Fruit fly (Drosophila melanogaster) whole organism, embryonic: ENCODE measurements around the gene CG10413.

Source experiments
- Atf6 ChIP-seq: fragments of 200-800 bp; sonication (Bioruptor generic); IDR thresholded peaks from 2 replicates; pipeline ENCODE4 v1.3.6; 2022; ENCODE audit warnings: missing biosample characterization, missing genetic modification characterization
- B-H2 ChIP-seq: fragments of 200-800 bp; sonication (Bioruptor generic); optimal IDR thresholded peaks from 2 replicates; lab custom pipeline; 2018; ENCODE audit warnings: missing biosample characterization, mild to moderate bottlenecking, missing genetic modification characterization
- CG11093 ChIP-seq: fragments of 200-800 bp; sonication (Bioruptor generic); IDR thresholded peaks from 3 replicates; pipeline ENCODE4 v1.3.6; 2022; ENCODE audit warnings: missing biosample characterization, missing genetic modification characterization
- CG11247 ChIP-seq: fragments of 200-800 bp; sonication (Bioruptor generic); IDR thresholded peaks from 2 replicates; pipeline ENCODE4 v1.3.6; 2022; ENCODE audit warnings: missing biosample characterization, missing genetic modification characterization
- CG12155 ChIP-seq: fragments of 200-800 bp; sonication (Bioruptor generic); optimal IDR thresholded peaks from 3 replicates; lab custom pipeline; 2016; ENCODE audit warnings: missing biosample characterization, missing genetic modification characterization
- CG13424 ChIP-seq: fragments of 200-800 bp; sonication (Bioruptor generic); optimal IDR thresholded peaks from 2 replicates; lab custom pipeline; 2019; ENCODE audit warnings: missing biosample characterization, mild to moderate bottlenecking, missing genetic modification characterization, moderate library complexity
- CG15269 ChIP-seq: fragments of 200-800 bp; sonication (Bioruptor generic); optimal IDR thresholded peaks from 2 replicates; lab custom pipeline; 2018; ENCODE audit warnings: missing biosample characterization, mild to moderate bottlenecking, missing genetic modification characterization, moderate library complexity
- CG17361 ChIP-seq: fragments of 200-800 bp; sonication (Bioruptor generic); IDR thresholded peaks from 3 replicates; pipeline ENCODE4 v1.3.6; 2022; ENCODE audit warnings: missing biosample characterization, missing genetic modification characterization
- CG17385 ChIP-seq: fragments of 200-800 bp; sonication (Bioruptor generic); optimal IDR thresholded peaks from 3 replicates; lab custom pipeline; 2018; ENCODE audit warnings: missing biosample characterization, mild to moderate bottlenecking, missing genetic modification characterization
- CG17829 ChIP-seq: fragments of 200-800 bp; optimal IDR thresholded peaks from 2 replicates; lab custom pipeline; 2019; ENCODE audit warnings: missing biosample characterization, mild to moderate bottlenecking, missing genetic modification characterization, moderate library complexity
- CG2199 ChIP-seq: fragments of 200-800 bp; sonication (Bioruptor generic); IDR thresholded peaks from 3 replicates; pipeline ENCODE4 v1.3.6; 2022; ENCODE audit warnings: missing biosample characterization, missing genetic modification characterization
- CG2678 ChIP-seq: fragments of 200-800 bp; sonication (Bioruptor generic); optimal IDR thresholded peaks from 3 replicates; lab custom pipeline; 2019; ENCODE audit warnings: missing biosample characterization, mild to moderate bottlenecking, missing genetic modification characterization, moderate library complexity
- CG30431 ChIP-seq: fragments of 200-800 bp; sonication (Bioruptor generic); optimal IDR thresholded peaks from 2 replicates; lab custom pipeline; 2017; ENCODE audit warnings: missing biosample characterization, missing genetic modification characterization
- CG3163 ChIP-seq: fragments of 200-800 bp; sonication (Bioruptor generic); optimal IDR thresholded peaks from 3 replicates; lab custom pipeline; 2016; ENCODE audit warnings: missing biosample characterization, missing genetic modification characterization
- CG34224 ChIP-seq: fragments of 200-800 bp; sonication (Bioruptor generic); IDR thresholded peaks from 3 replicates; pipeline ENCODE4 v1.3.6; 2022; ENCODE audit warnings: missing biosample characterization, missing genetic modification characterization; ENCODE audit not compliant: partially characterized antibody
- CG34376 ChIP-seq: fragments of 200-800 bp; sonication (Bioruptor generic); optimal IDR thresholded peaks from 2 replicates; lab custom pipeline; 2018; ENCODE audit warnings: missing biosample characterization, mild to moderate bottlenecking, missing genetic modification characterization
- CG34422 ChIP-seq: fragments of 200-800 bp; sonication (Bioruptor generic); IDR thresholded peaks from 3 replicates; pipeline ENCODE4 v1.3.6; 2022; ENCODE audit warnings: missing biosample characterization, missing genetic modification characterization
- CG4282 ChIP-seq: fragments of 200-800 bp; sonication (Bioruptor generic); optimal IDR thresholded peaks from 2 replicates; lab custom pipeline; 2016; ENCODE audit warnings: missing biosample characterization, missing genetic modification characterization
- CG6689 ChIP-seq: fragments of 200-800 bp; sonication (Bioruptor generic); IDR thresholded peaks from 2 replicates; pipeline ENCODE4 v1.3.6; 2022; ENCODE audit warnings: missing biosample characterization, missing genetic modification characterization
- CG7372 ChIP-seq: fragments of 200-800 bp; sonication (Bioruptor generic); IDR thresholded peaks from 2 replicates; pipeline ENCODE4 v1.3.6; 2022; ENCODE audit warnings: missing biosample characterization, missing genetic modification characterization
- CG7745 ChIP-seq: fragments of 200-800 bp; sonication (Bioruptor generic); optimal IDR thresholded peaks from 2 replicates; lab custom pipeline; 2018; ENCODE audit warnings: missing biosample characterization, mild to moderate bottlenecking, missing genetic modification characterization, moderate library complexity
- CG7987 ChIP-seq: fragments of 200-800 bp; sonication (Bioruptor generic); optimal IDR thresholded peaks from 2 replicates; lab custom pipeline; 2018; ENCODE audit warnings: missing biosample characterization, mild to moderate bottlenecking, missing genetic modification characterization, moderate library complexity
- CG9437 ChIP-seq: fragments of 200-800 bp; sonication (Bioruptor generic); optimal IDR thresholded peaks from 2 replicates; lab custom pipeline; 2018; ENCODE audit warnings: missing biosample characterization, mild to moderate bottlenecking, missing genetic modification characterization
- CG9932 ChIP-seq: fragments of 200-800 bp; sonication (Bioruptor generic); IDR thresholded peaks from 2 replicates; pipeline ENCODE4 v1.3.6; 2022; ENCODE audit warnings: missing biosample characterization, missing genetic modification characterization
- Ets65A ChIP-seq: fragments of 200-800 bp; sonication (Bioruptor generic); peaks from one replicate; lab custom pipeline; 2016; ENCODE audit warnings: missing biosample characterization, missing genetic modification characterization
- Fer1 ChIP-seq: fragments of 200-800 bp; sonication (Bioruptor generic); optimal IDR thresholded peaks from 2 replicates; lab custom pipeline; 2017; ENCODE audit warnings: missing biosample characterization, mild to moderate bottlenecking, missing genetic modification characterization
- Gug ChIP-seq: fragments of 200-800 bp; sonication (Bioruptor generic); IDR thresholded peaks from 4 replicates; pipeline ENCODE4 v1.3.6; 2022; ENCODE audit warnings: missing biosample characterization, missing genetic modification characterization
- HLHmδ ChIP-seq: fragments of 200-800 bp; sonication (Bioruptor generic); optimal IDR thresholded peaks from 2 replicates; lab custom pipeline; 2018; ENCODE audit warnings: missing biosample characterization, mild to moderate bottlenecking, missing genetic modification characterization, moderate library complexity
- HmgZ ChIP-seq: fragments of 200-800 bp; sonication (Bioruptor generic); optimal IDR thresholded peaks from 2 replicates; lab custom pipeline; 2018; ENCODE audit warnings: missing biosample characterization, mild to moderate bottlenecking, missing genetic modification characterization
- PHDP ChIP-seq: fragments of 200-800 bp; sonication (Bioruptor generic); optimal IDR thresholded peaks from 3 replicates; lab custom pipeline; 2018; ENCODE audit warnings: missing biosample characterization, mild to moderate bottlenecking, missing genetic modification characterization, moderate library complexity
- ato ChIP-seq: fragments of 200-800 bp; sonication (Bioruptor generic); IDR thresholded peaks from 2 replicates; pipeline ENCODE4 v1.3.6; 2022; ENCODE audit warnings: missing biosample characterization, missing genetic modification characterization; ENCODE audit not compliant: partially characterized antibody
- bcd ChIP-seq: fragments of 200-800 bp; sonication (Bioruptor generic); optimal IDR thresholded peaks from 2 replicates; lab custom pipeline; 2017; ENCODE audit warnings: missing biosample characterization, mild to moderate bottlenecking, missing genetic modification characterization
- cas ChIP-seq: fragments of 200-800 bp; sonication (Bioruptor generic); IDR thresholded peaks from 2 replicates; pipeline ENCODE4 v1.3.6; 2022; ENCODE audit warnings: missing biosample characterization, missing genetic modification characterization
- crol ChIP-seq: fragments of 200-800 bp; sonication (Bioruptor generic); IDR thresholded peaks from 2 replicates; pipeline ENCODE4 v1.3.6; 2022; ENCODE audit warnings: missing biosample characterization, missing genetic modification characterization
- fd96Cb ChIP-seq: fragments of 200-800 bp; sonication (Bioruptor generic); optimal IDR thresholded peaks from 2 replicates; lab custom pipeline; 2018; ENCODE audit warnings: missing biosample characterization, mild to moderate bottlenecking, missing genetic modification characterization, moderate library complexity
- ftz-f1 ChIP-seq: fragments of 200-800 bp; sonication (Bioruptor generic); optimal IDR thresholded peaks from 2 replicates; lab custom pipeline; 2016; ENCODE audit warnings: missing biosample characterization, missing genetic modification characterization
- gro ChIP-seq: fragments of 200-800 bp; sonication (Bioruptor generic); optimal IDR thresholded peaks from 2 replicates; lab custom pipeline; 2016; ENCODE audit warnings: missing biosample characterization, missing genetic modification characterization
- pnt ChIP-seq: fragments of 200-800 bp; sonication (Bioruptor generic); optimal IDR thresholded peaks from 3 replicates; lab custom pipeline; 2016; ENCODE audit warnings: missing biosample characterization, missing genetic modification characterization
- sug ChIP-seq: fragments of 200-800 bp; optimal IDR thresholded peaks from 2 replicates; lab custom pipeline; 2019; ENCODE audit warnings: missing biosample characterization, mild to moderate bottlenecking, missing genetic modification characterization, moderate library complexity
- toy ChIP-seq: fragments of 200-800 bp; sonication (Bioruptor generic); IDR thresholded peaks from 2 replicates; pipeline ENCODE4 v1.3.6; 2022; ENCODE audit warnings: missing biosample characterization, missing genetic modification characterization
- vnd ChIP-seq: fragments of 200-800 bp; sonication (Bioruptor generic); IDR thresholded peaks from 3 replicates; pipeline ENCODE4 v1.3.6; 2022; ENCODE audit warnings: missing biosample characterization, missing genetic modification characterization; ENCODE audit not compliant: partially characterized antibody
- zen2 ChIP-seq: fragments of 200-800 bp; sonication (Bioruptor generic); IDR thresholded peaks from 3 replicates; pipeline ENCODE4 v1.3.6; 2022; ENCODE audit warnings: missing biosample characterization, missing genetic modification characterization; ENCODE audit not compliant: partially characterized antibody

The CG10413 gene

DNA sequence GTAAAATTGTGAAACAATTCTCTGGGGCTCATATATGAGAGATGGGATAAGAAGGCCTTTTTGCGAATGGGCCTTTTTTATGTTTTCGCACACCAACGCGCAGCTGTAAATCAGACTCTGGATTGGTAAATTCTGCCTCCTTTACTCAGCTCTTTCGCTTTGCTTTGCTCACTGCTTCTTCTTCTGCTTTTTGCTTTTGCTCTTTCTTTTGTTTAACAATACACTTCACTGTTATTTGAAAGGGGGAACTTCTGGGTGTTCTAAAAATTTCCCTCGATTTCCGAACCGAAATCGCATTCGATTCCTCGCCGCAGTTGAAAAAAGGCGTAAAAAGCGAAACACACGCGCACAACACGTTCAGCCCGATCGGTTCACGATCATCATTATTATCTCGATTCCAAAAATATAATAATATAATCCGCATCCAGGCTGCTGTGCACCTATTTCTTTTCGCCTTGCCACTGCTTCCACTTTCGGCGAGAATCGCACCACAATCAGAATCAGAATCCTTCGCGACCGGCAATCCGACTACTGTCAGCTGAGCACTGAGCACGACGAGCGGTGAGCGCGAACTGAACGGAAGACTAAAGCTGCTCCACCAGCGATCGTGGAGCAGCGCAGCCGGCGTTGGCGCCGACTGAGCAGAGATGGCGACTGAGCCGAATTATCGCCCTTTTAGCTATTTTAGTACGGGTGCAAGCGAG, 33.2 kb downstream of the CG10413 start (continued):
- TF ChIP-seq CG17361 (GFP tag; lab: Robert Waterston, UW) (0 out of 3 replicates have a peak, but pooled peaks have one; percentile 20), CG30431 (GFP tag; lab: Kevin White, UChicago) (no peak), vnd (GFP tag; lab: Robert Waterston, UW) (no peak), HLHmδ (GFP tag; lab: Kevin White, UChicago) (peak; percentile 47), CG6689 (GFP tag; lab: Robert Waterston, UW) (0 out of 2 replicates have a peak, but pooled peaks have one; percentile 29), fd96Cb (tag; lab: Kevin White, UChicago) (no peak), CG2678 (tag; lab: Kevin White, UChicago) (peak; percentile 6), crol (GFP tag; lab: Robert Waterston, UW) (peak; percentile 40; the same call in 1 of the 2 replicates), ftz-f1 (GFP tag; lab: Kevin White, UChicago) (peak; percentile 30), CG17829 (peak; percentile 9), CG7372 (GFP tag; lab: Robert Waterston, UW) (0 out of 2 replicates have a peak, but pooled peaks have one; percentile 19), toy (GFP tag; lab: Robert Waterston, UW) (no peak), CG17385 (peak; percentile 9), CG13424 (no peak), Gug (GFP tag; lab: Robert Waterston, UW) (0 out of 4 replicates have a peak, but pooled peaks have one; percentile 14), CG34224 (0 out of 3 replicates have a peak, but pooled peaks have one; percentile 8), B-H2 (GFP tag; lab: Kevin White, UChicago) (peak; percentile 9), Atf6 (GFP tag; lab: Robert Waterston, UW) (0 out of 2 replicates have a peak, but pooled peaks have one; percentile 36), CG15269 (tag; lab: Kevin White, UChicago) (peak; percentile 3), CG11093 (GFP tag; lab: Robert Waterston, UW) (peak; percentile 16; the same call in 1 of the 3 replicates), Ets65A (GFP tag; lab: Kevin White, UChicago) (peak; percentile 81), CG34422 (GFP tag; lab: Robert Waterston, UW) (peak; percentile 40; the same call in 1 of the 3 replicates), sug (tag; lab: Kevin White, UChicago) (peak; percentile 25), PHDP (peak; percentile 24), CG9437 (GFP tag; lab: Kevin White, UChicago) (no peak), CG12155 (GFP tag; lab: Kevin White, UChicago) (no peak), bcd (GFP tag; lab: Kevin White, UChicago) (peak; percentile 19), pnt (GFP tag; lab: Kevin White, UChicago) (no peak), CG34376 (GFP tag; lab: Kevin White, UChicago) (peak; percentile 43), cas (0 out of 2 replicates have a peak, but pooled peaks have one; percentile 27), CG9932 (GFP tag; lab: Robert Waterston, UW) (peak; percentile 30; the same call in 1 of the 2 replicates), CG7745 (tag; lab: Kevin White, UChicago) (no peak), HmgZ (peak; percentile 35), ato (peak; percentile 48), zen2 (peak; percentile 24; the same call in 2 of the 3 replicates), CG7987 (peak; percentile 51), CG2199 (GFP tag; lab: Robert Waterston, UW) (peak; percentile 83), CG11247 (GFP tag; lab: Robert Waterston, UW) (no peak), CG3163 (peak; percentile 17), Fer1 (GFP tag; lab: Kevin White, UChicago) (peak; percentile 45), CG4282 (GFP tag; lab: Kevin White, UChicago) (no peak), gro (peak; percentile 33)
- TF ChIP-seq, all 482 proteins: peak for 99
